1 fruit fly cellular context compared by ENCODE assay signal in genomic region chr3R:31610639-31611594, dm6.
TF ChIP-seq lines count a peak whose summit lies in the region.

Gene Med (plus strand): TSS chr3R:31611046.

TF ChIP-seq in whole organism, embryonic, 481 proteins besides CTCF, POLR2A, EP300 and RAD21 (continued from another document and continues in another):
- TF ChIP-seq CG15696 (tag; optimal IDR thresholded peaks at IDR 0.05; lab: Kevin White, UChicago): no peak
- TF ChIP-seq CG3407 (GFP tag; optimal IDR thresholded peaks at IDR 0.05; lab: Kevin White, UChicago): no peak
- TF ChIP-seq lilli (GFP tag; optimal IDR thresholded peaks at IDR 0.05; lab: Kevin White, UChicago): no peak
- TF ChIP-seq Sox100B (GFP tag; optimal IDR thresholded peaks at IDR 0.05; lab: Kevin White, UChicago): no peak
- TF ChIP-seq CG9817 (tag; optimal IDR thresholded peaks at IDR 0.05; lab: Kevin White, UChicago): no peak
- TF ChIP-seq Camta (GFP tag; optimal IDR thresholded peaks at IDR 0.05; lab: Kevin White, UChicago): no peak
- TF ChIP-seq pfk (GFP tag; optimal IDR thresholded peaks at IDR 0.05; lab: Kevin White, UChicago): no peak
- peak; percentile 99 for TF ChIP-seq CG4617 (GFP tag; optimal IDR thresholded peaks at IDR 0.05; lab: Kevin White, UChicago; ENCODE audit: borderline replicate concordance)
- no peak for TF ChIP-seq sima (GFP tag; optimal IDR thresholded peaks at IDR 0.05; lab: Kevin White, UChicago)
- peak; percentile 58 for TF ChIP-seq BEAF-32 (GFP tag; optimal IDR thresholded peaks at IDR 0.05; lab: Kevin White, UChicago)
- TF ChIP-seq ems (GFP tag; optimal IDR thresholded peaks at IDR 0.05; lab: Kevin White, UChicago): no peak
- no peak for TF ChIP-seq CG2678 (tag; optimal IDR thresholded peaks at IDR 0.05; lab: Kevin White, UChicago)
- TF ChIP-seq Hey (tag; optimal IDR thresholded peaks at IDR 0.05; lab: Kevin White, UChicago): no peak
- TF ChIP-seq CG4424 (GFP tag; optimal IDR thresholded peaks at IDR 0.05; lab: Kevin White, UChicago): no peak
- no peak for TF ChIP-seq schlank (tag; optimal IDR thresholded peaks at IDR 0.05; lab: Kevin White, UChicago)
- TF ChIP-seq vnd (GFP tag; IDR thresholded peaks at IDR 0.05; lab: Robert Waterston, UW; ENCODE audit: partially characterized antibody): no peak
- TF ChIP-seq crol (GFP tag; IDR thresholded peaks at IDR 0.05; lab: Robert Waterston, UW): no peak
- TF ChIP-seq Gug (GFP tag; IDR thresholded peaks at IDR 0.05; lab: Robert Waterston, UW): no peak
- no peak for TF ChIP-seq Ets65A (GFP tag; lab: Kevin White, UChicago)
- no peak for TF ChIP-seq CG18619 (GFP tag; optimal IDR thresholded peaks at IDR 0.05; lab: Kevin White, UChicago)
- peak; percentile 48 for TF ChIP-seq CoRest (tag; optimal IDR thresholded peaks at IDR 0.05; lab: Kevin White, UChicago)
- no peak for TF ChIP-seq CG17568 (GFP tag; optimal IDR thresholded peaks at IDR 0.05; lab: Kevin White, UChicago)
- no peak for TF ChIP-seq PHDP (tag; optimal IDR thresholded peaks at IDR 0.05; lab: Kevin White, UChicago)
- no peak for TF ChIP-seq oc (tag; optimal IDR thresholded peaks at IDR 0.05; lab: Kevin White, UChicago)
- no peak for TF ChIP-seq Aef1 (GFP tag; IDR thresholded peaks at IDR 0.05; lab: Robert Waterston, UW)
- TF ChIP-seq CG6175 (GFP tag; IDR thresholded peaks at IDR 0.05; lab: Robert Waterston, UW): no peak
- TF ChIP-seq pros (GFP tag; optimal IDR thresholded peaks at IDR 0.05; lab: Kevin White, UChicago): peak; percentile 50
- no peak for TF ChIP-seq CG10462 (GFP tag; optimal IDR thresholded peaks at IDR 0.05; lab: Kevin White, UChicago)
- TF ChIP-seq CG12236 (GFP tag; optimal IDR thresholded peaks at IDR 0.05; lab: Kevin White, UChicago): no peak
- peak; percentile 49 for TF ChIP-seq CG33213 (GFP tag; optimal IDR thresholded peaks at IDR 0.05; lab: Kevin White, UChicago)
- TF ChIP-seq zen (tag; optimal IDR thresholded peaks at IDR 0.05; lab: Kevin White, UChicago): no peak
- no peak for TF ChIP-seq croc (GFP tag; conservative IDR thresholded peaks at IDR 0.05; lab: Robert Waterston, UW)
- TF ChIP-seq wor (GFP tag; IDR thresholded peaks at IDR 0.05; lab: Robert Waterston, UW): no peak
- TF ChIP-seq CG15073 (GFP tag; optimal IDR thresholded peaks at IDR 0.05; lab: Kevin White, UChicago): no peak
- TF ChIP-seq Stat92E (GFP tag; optimal IDR thresholded peaks at IDR 0.05; lab: Kevin White, UChicago): peak in 1 of 3 experiments; percentile 58
- no peak for TF ChIP-seq eyg (GFP tag; optimal IDR thresholded peaks at IDR 0.05; lab: Kevin White, UChicago)
- TF ChIP-seq CG4854 (GFP tag; optimal IDR thresholded peaks at IDR 0.05; lab: Kevin White, UChicago): no peak
- no peak for TF ChIP-seq CG1233 (GFP tag; optimal IDR thresholded peaks at IDR 0.05; lab: Kevin White, UChicago)
- no peak for TF ChIP-seq CG9437 (GFP tag; optimal IDR thresholded peaks at IDR 0.05; lab: Kevin White, UChicago)
- TF ChIP-seq CG11093 (GFP tag; IDR thresholded peaks at IDR 0.05; lab: Robert Waterston, UW): no peak
- TF ChIP-seq Sry-β (GFP tag; optimal IDR thresholded peaks at IDR 0.05; lab: Kevin White, UChicago): no peak
- TF ChIP-seq CG17359 (tag; optimal IDR thresholded peaks at IDR 0.05; lab: Kevin White, UChicago): no peak
- TF ChIP-seq ac (GFP tag; optimal IDR thresholded peaks at IDR 0.05; lab: Kevin White, UChicago): no peak
- no peak for TF ChIP-seq Hr3 (GFP tag; optimal IDR thresholded peaks at IDR 0.05; lab: Kevin White, UChicago)
- peak; percentile 60 for TF ChIP-seq CG17912 (GFP tag; optimal IDR thresholded peaks at IDR 0.05; lab: Kevin White, UChicago)
- no peak for TF ChIP-seq CG6854 (GFP tag; optimal IDR thresholded peaks at IDR 0.05; lab: Kevin White, UChicago)
- TF ChIP-seq nom (GFP tag; optimal IDR thresholded peaks at IDR 0.05; lab: Kevin White, UChicago): peak; percentile 50
- peak; percentile 62 for TF ChIP-seq scrt (GFP tag; optimal IDR thresholded peaks at IDR 0.05; lab: Kevin White, UChicago)
- TF ChIP-seq Ssrp (tag; optimal IDR thresholded peaks at IDR 0.05; lab: Kevin White, UChicago): no peak
- peak; percentile 9 for TF ChIP-seq CG10543 (GFP tag; optimal IDR thresholded peaks at IDR 0.05; lab: Kevin White, UChicago)
- TF ChIP-seq BtbVII (GFP tag; optimal IDR thresholded peaks at IDR 0.05; lab: Kevin White, UChicago): peak; percentile 13
- TF ChIP-seq CG14965 (GFP tag; optimal IDR thresholded peaks at IDR 0.05; lab: Kevin White, UChicago; ENCODE audit: borderline replicate concordance): no peak
- TF ChIP-seq CG4820 (GFP tag; optimal IDR thresholded peaks at IDR 0.05; lab: Kevin White, UChicago): no peak
- TF ChIP-seq stwl (tag; optimal IDR thresholded peaks at IDR 0.05; lab: Kevin White, UChicago): peak; percentile 55
- TF ChIP-seq phol (tag; optimal IDR thresholded peaks at IDR 0.05; lab: Kevin White, UChicago): peak; percentile 36
- no peak for TF ChIP-seq gcm (GFP tag; optimal IDR thresholded peaks at IDR 0.05; lab: Kevin White, UChicago)
- TF ChIP-seq NK7.1 (GFP tag; optimal IDR thresholded peaks at IDR 0.05; lab: Kevin White, UChicago): no peak
- peak; percentile 42 for TF ChIP-seq CG10267 (tag; optimal IDR thresholded peaks at IDR 0.05; lab: Kevin White, UChicago)
- no peak for TF ChIP-seq az2 (GFP tag; optimal IDR thresholded peaks at IDR 0.05; lab: Kevin White, UChicago)
- no peak for TF ChIP-seq ash1 (GFP tag; optimal IDR thresholded peaks at IDR 0.05; lab: Kevin White, UChicago)
- no peak for TF ChIP-seq CG4282 (GFP tag; optimal IDR thresholded peaks at IDR 0.05; lab: Kevin White, UChicago)
- peak in 1 of 2 experiments; percentile 86 for TF ChIP-seq Pdp1 (GFP tag; optimal IDR thresholded peaks at IDR 0.05; lab: Kevin White, UChicago)
- TF ChIP-seq pan (optimal IDR thresholded peaks at IDR 0.05; lab: Kevin White, UChicago): no peak
- TF ChIP-seq pan (GFP tag; optimal IDR thresholded peaks at IDR 0.05 in 1 of 2, IDR thresholded peaks at IDR 0.05 in 1 of 2): no peak
- no peak for TF ChIP-seq Eip74EF (GFP tag; optimal IDR thresholded peaks at IDR 0.05; lab: Kevin White, UChicago)
- TF ChIP-seq tap (tag; optimal IDR thresholded peaks at IDR 0.05; lab: Kevin White, UChicago): no peak
- no peak for TF ChIP-seq pnt (GFP tag; optimal IDR thresholded peaks at IDR 0.05; lab: Kevin White, UChicago)
- TF ChIP-seq Doc2 (GFP tag; IDR thresholded peaks at IDR 0.05; lab: Robert Waterston, UW): no peak
- TF ChIP-seq ara (GFP tag; IDR thresholded peaks at IDR 0.05; lab: Robert Waterston, UW): no peak
- no peak for TF ChIP-seq TFAM (GFP tag; optimal IDR thresholded peaks at IDR 0.05; lab: Kevin White, UChicago)
- no peak for TF ChIP-seq gt (GFP tag; IDR thresholded peaks at IDR 0.05; lab: Robert Waterston, UW)
- peak; percentile 79 for TF ChIP-seq MESR4 (GFP tag; optimal IDR thresholded peaks at IDR 0.05; lab: Kevin White, UChicago)
- no peak for TF ChIP-seq Fer1 (GFP tag; optimal IDR thresholded peaks at IDR 0.05; lab: Kevin White, UChicago)
- no peak for TF ChIP-seq CG7745 (tag; optimal IDR thresholded peaks at IDR 0.05; lab: Kevin White, UChicago)
- TF ChIP-seq CHES-1-like (GFP tag; optimal IDR thresholded peaks at IDR 0.05; lab: Kevin White, UChicago): peak; percentile 63
- TF ChIP-seq dan (GFP tag; IDR thresholded peaks at IDR 0.05; lab: Robert Waterston, UW): no peak
- peak; percentile 58 for TF ChIP-seq D (optimal IDR thresholded peaks at IDR 0.05; lab: Kevin White, UChicago)
- no peak for TF ChIP-seq D (GFP tag; optimal IDR thresholded peaks at IDR 0.05; lab: Kevin White, UChicago)
- TF ChIP-seq CG7372 (GFP tag; IDR thresholded peaks at IDR 0.05; lab: Robert Waterston, UW): no peak
- no peak for TF ChIP-seq CG18599 (GFP tag; optimal IDR thresholded peaks at IDR 0.05; lab: Kevin White, UChicago)
- peak in 1 of 2 experiments; percentile 45 for TF ChIP-seq crp (GFP tag; optimal IDR thresholded peaks at IDR 0.05; lab: Kevin White, UChicago)
- no peak for TF ChIP-seq CG12155 (GFP tag; optimal IDR thresholded peaks at IDR 0.05; lab: Kevin White, UChicago)
- TF ChIP-seq CG15269 (tag; optimal IDR thresholded peaks at IDR 0.05; lab: Kevin White, UChicago): no peak
- peak; percentile 39 for TF ChIP-seq HmgZ (tag; optimal IDR thresholded peaks at IDR 0.05; lab: Kevin White, UChicago)
- TF ChIP-seq Hsf (GFP tag; optimal IDR thresholded peaks at IDR 0.05; lab: Kevin White, UChicago): no peak
- no peak for TF ChIP-seq gem (tag; optimal IDR thresholded peaks at IDR 0.05; lab: Kevin White, UChicago)
- no peak for TF ChIP-seq dmrt99B (tag; optimal IDR thresholded peaks at IDR 0.05; lab: Kevin White, UChicago)
- TF ChIP-seq CG17829 (tag; optimal IDR thresholded peaks at IDR 0.05; lab: Kevin White, UChicago): peak; percentile 31
- no peak for TF ChIP-seq CG2199 (GFP tag; IDR thresholded peaks at IDR 0.05; lab: Robert Waterston, UW)
- TF ChIP-seq Optix (GFP tag; IDR thresholded peaks at IDR 0.05; lab: Robert Waterston, UW): no peak
- TF ChIP-seq Ptx1 (GFP tag; IDR thresholded peaks at IDR 0.05; lab: Robert Waterston, UW): no peak
- peak; percentile 51 for TF ChIP-seq CG14710 (tag; optimal IDR thresholded peaks at IDR 0.05; lab: Kevin White, UChicago)
- TF ChIP-seq Sin3A (optimal IDR thresholded peaks at IDR 0.05; lab: Kevin White, UChicago): peak; percentile 91
- TF ChIP-seq gro (GFP tag; optimal IDR thresholded peaks at IDR 0.05; lab: Kevin White, UChicago): peak; percentile 31
- no peak for TF ChIP-seq CG17612 (GFP tag; IDR thresholded peaks at IDR 0.05; lab: Robert Waterston, UW)
- TF ChIP-seq salm (tag; optimal IDR thresholded peaks at IDR 0.05; lab: Kevin White, UChicago): no peak
- no peak for TF ChIP-seq CG14860 (GFP tag; IDR thresholded peaks at IDR 0.05; lab: Robert Waterston, UW; ENCODE audit: partially characterized antibody)
- no peak for TF ChIP-seq cad (GFP tag; optimal IDR thresholded peaks at IDR 0.05; lab: Kevin White, UChicago)
- TF ChIP-seq Hmr (GFP tag; optimal IDR thresholded peaks at IDR 0.05; lab: Kevin White, UChicago): no peak
- no peak for TF ChIP-seq E2f2 (GFP tag; IDR thresholded peaks at IDR 0.05; lab: Robert Waterston, UW)
- TF ChIP-seq B-H1 (GFP tag; IDR thresholded peaks at IDR 0.05; lab: Robert Waterston, UW): no peak
- no peak for TF ChIP-seq CG1529 (GFP tag; optimal IDR thresholded peaks at IDR 0.05; lab: Kevin White, UChicago)
- no peak for TF ChIP-seq unc-4 (GFP tag; IDR thresholded peaks at IDR 0.05; lab: Robert Waterston, UW; ENCODE audit: partially characterized antibody)
- TF ChIP-seq vfl (GFP tag; optimal IDR thresholded peaks at IDR 0.05; lab: Kevin White, UChicago): no peak
- no peak for TF ChIP-seq lab (GFP tag; optimal IDR thresholded peaks at IDR 0.05; lab: Kevin White, UChicago)
- no peak for TF ChIP-seq bcd (GFP tag; optimal IDR thresholded peaks at IDR 0.05; lab: Kevin White, UChicago)
- no peak for TF ChIP-seq usp (GFP tag; optimal IDR thresholded peaks at IDR 0.05; lab: Kevin White, UChicago)
- peak; percentile 48 for TF ChIP-seq Sry-δ (GFP tag; optimal IDR thresholded peaks at IDR 0.05; lab: Kevin White, UChicago)
- TF ChIP-seq Mad (GFP tag; optimal IDR thresholded peaks at IDR 0.05; lab: Kevin White, UChicago): no peak
- no peak for TF ChIP-seq pb (GFP tag; optimal IDR thresholded peaks at IDR 0.05; lab: Kevin White, UChicago)
- no peak for TF ChIP-seq hb (GFP tag; IDR thresholded peaks at IDR 0.05; lab: Robert Waterston, UW; ENCODE audit: partially characterized antibody)
- no peak for TF ChIP-seq nau (GFP tag; optimal IDR thresholded peaks at IDR 0.05; lab: Kevin White, UChicago)
- no peak for TF ChIP-seq toy (GFP tag; IDR thresholded peaks at IDR 0.05; lab: Robert Waterston, UW)
- TF ChIP-seq Fer2 (tag; optimal IDR thresholded peaks at IDR 0.05; lab: Kevin White, UChicago): no peak
- peak; percentile 40 for TF ChIP-seq CG30020 (tag; optimal IDR thresholded peaks at IDR 0.05; lab: Kevin White, UChicago)
- peak; percentile 41 for TF ChIP-seq Nf-YC (tag; optimal IDR thresholded peaks at IDR 0.05; lab: Kevin White, UChicago)
- TF ChIP-seq CG18476 (GFP tag; optimal IDR thresholded peaks at IDR 0.05; lab: Kevin White, UChicago): no peak
- no peak for TF ChIP-seq yki (optimal IDR thresholded peaks at IDR 0.05; lab: Kevin White, UChicago)
- TF ChIP-seq tna (GFP tag; IDR thresholded peaks at IDR 0.05; lab: Robert Waterston, UW; ENCODE audit: partially characterized antibody): no peak
- TF ChIP-seq abd-A (tag; optimal IDR thresholded peaks at IDR 0.05; lab: Kevin White, UChicago): no peak
- peak; percentile 43 for TF ChIP-seq kah (GFP tag; optimal IDR thresholded peaks at IDR 0.05; lab: Kevin White, UChicago)
- TF ChIP-seq Tbp (GFP tag; optimal IDR thresholded peaks at IDR 0.05; lab: Kevin White, UChicago): no peak
- TF ChIP-seq CG8924 (tag; optimal IDR thresholded peaks at IDR 0.05; lab: Kevin White, UChicago): peak; percentile 37
- TF ChIP-seq ttk (GFP tag; IDR thresholded peaks at IDR 0.05; lab: Robert Waterston, UW): no peak
- TF ChIP-seq prd (optimal IDR thresholded peaks at IDR 0.05; lab: Kevin White, UChicago): no peak
- no peak for TF ChIP-seq prd (GFP tag; IDR thresholded peaks at IDR 0.05; lab: Robert Waterston, UW)
- TF ChIP-seq H2.0 (GFP tag; IDR thresholded peaks at IDR 0.05; lab: Robert Waterston, UW): no peak
- TF ChIP-seq CG15514 (GFP tag; optimal IDR thresholded peaks at IDR 0.05; lab: Kevin White, UChicago): peak; percentile 80
- peak; percentile 85 for TF ChIP-seq sens (GFP tag; lab: Kevin White, UChicago)
- TF ChIP-seq shn (GFP tag; optimal IDR thresholded peaks at IDR 0.05; lab: Kevin White, UChicago): no peak
- peak; percentile 43; the same call in 1 of the 2 replicates for TF ChIP-seq onecut (GFP tag; IDR thresholded peaks at IDR 0.05; lab: Robert Waterston, UW)
- TF ChIP-seq Deaf1 (tag; optimal IDR thresholded peaks at IDR 0.05; lab: Kevin White, UChicago): no peak
- no peak for TF ChIP-seq Kr (GFP tag; optimal IDR thresholded peaks at IDR 0.05; lab: Kevin White, UChicago)
- no peak for TF ChIP-seq CG3838 (GFP tag; optimal IDR thresholded peaks at IDR 0.05; lab: Kevin White, UChicago)
- TF ChIP-seq disco-r (GFP tag; optimal IDR thresholded peaks at IDR 0.05; lab: Kevin White, UChicago): no peak
- TF ChIP-seq CG2202 (tag; optimal IDR thresholded peaks at IDR 0.05; lab: Kevin White, UChicago): no peak
- no peak for TF ChIP-seq klu (GFP tag; IDR thresholded peaks at IDR 0.05; lab: Robert Waterston, UW)
- TF ChIP-seq caup (GFP tag; optimal IDR thresholded peaks at IDR 0.05; lab: Kevin White, UChicago; ENCODE audit: severe bottlenecking): no peak
- TF ChIP-seq knrl (GFP tag; IDR thresholded peaks at IDR 0.05; lab: Robert Waterston, UW; ENCODE audit: partially characterized antibody): no peak
- TF ChIP-seq CG1024 (GFP tag; IDR thresholded peaks at IDR 0.05; lab: Robert Waterston, UW): no peak
